Fruit fly (Drosophila melanogaster) whole organism, wandering third instar larva: ENCODE data around the gene Acat1.
A peak's percentile ranks its signal among the peaks of the same experiment; 100 is the strongest.

ENCODE experiments used
- Abd-B ChIP-seq: fragments of >200 bp; optimal IDR thresholded peaks from 2 replicates; lab custom pipeline; 2017; ENCODE audit warnings: missing biosample characterization, missing genetic modification characterization
- CG32264 ChIP-seq: fragments of 200-800 bp; sonication (Bioruptor generic); optimal IDR thresholded peaks from 2 replicates; lab custom pipeline; 2016; ENCODE audit warnings: missing biosample characterization, missing genetic modification characterization
- CG9705 ChIP-seq: fragments of 200-800 bp; sonication (Bioruptor generic); optimal IDR thresholded peaks from 2 replicates; lab custom pipeline; 2018; ENCODE audit warnings: missing biosample characterization, mild to moderate bottlenecking, missing genetic modification characterization
- CrebA ChIP-seq: fragments of 200-800 bp; sonication (Bioruptor generic); optimal IDR thresholded peaks from 2 replicates; lab custom pipeline; 2016; ENCODE audit warnings: missing biosample characterization, mild to moderate bottlenecking, missing genetic modification characterization, borderline replicate concordance
- Dfd ChIP-seq: fragments of >200 bp; optimal IDR thresholded peaks from 2 replicates; lab custom pipeline; 2017; ENCODE audit warnings: missing biosample characterization, missing genetic modification characterization
- Dif ChIP-seq: fragments of 200-275, 200-300 bp; sonication (Bioruptor generic); optimal IDR thresholded peaks from 2 replicates; lab custom pipeline; 2018; ENCODE audit warnings: missing biosample characterization, missing genetic modification characterization; ENCODE audit not compliant: partially characterized antibody
- GATAd ChIP-seq: sonication (Bioruptor generic); optimal IDR thresholded peaks from 2 replicates; lab custom pipeline; 2016; ENCODE audit warnings: missing biosample characterization, missing genetic modification characterization
- HLH106 ChIP-seq: fragments of 200-800 bp; optimal IDR thresholded peaks from 3 replicates; lab custom pipeline; 2019; ENCODE audit warnings: missing biosample characterization, mild to moderate bottlenecking, missing genetic modification characterization, moderate library complexity
- Hnf4 ChIP-seq: fragments of 200-800 bp; sonication (Bioruptor generic); optimal IDR thresholded peaks from 2 replicates; lab custom pipeline; 2016; ENCODE audit warnings: missing biosample characterization, mild to moderate bottlenecking, missing genetic modification characterization
- Hr83 ChIP-seq: fragments of 200-300 bp; sonication (Bioruptor generic); optimal IDR thresholded peaks from 2 replicates; lab custom pipeline; 2016; ENCODE audit warnings: missing biosample characterization, mild to moderate bottlenecking, missing genetic modification characterization, moderate library complexity; ENCODE audit not compliant: poor library complexity, severe bottlenecking
- Jra ChIP-seq: sonication (Bioruptor generic); optimal IDR thresholded peaks from 2 replicates; lab custom pipeline; 2016; ENCODE audit warnings: missing biosample characterization, missing genetic modification characterization
- Myc ChIP-seq: fragments of >200 bp; optimal IDR thresholded peaks from 2 replicates; lab custom pipeline; 2017
- N ChIP-seq: fragments of >200 bp; optimal IDR thresholded peaks from 2 replicates; lab custom pipeline; 2018; ENCODE audit warnings: missing biosample characterization, missing external identifiers, missing genetic modification characterization
- OdsH ChIP-seq: fragments of 200-800 bp; sonication (Bioruptor generic); optimal IDR thresholded peaks from 2 replicates; lab custom pipeline; 2016; ENCODE audit warnings: missing biosample characterization, mild to moderate bottlenecking, missing genetic modification characterization
- Rel ChIP-seq, 2 experiments: fragments of 200-800 bp; sonication (Bioruptor generic) in 1 of 2; optimal IDR thresholded peaks; 2 replicates in 1 of 2; 3 replicates in 1 of 2; lab custom pipeline; 2016 to 2019; ENCODE audit warnings: mild to moderate bottlenecking in 2 of 2, missing biosample characterization in 2 of 2, missing genetic modification characterization in 2 of 2, moderate library complexity in 1 of 2
- Sp1 ChIP-seq: fragments of 200-800 bp; sonication (Bioruptor generic); optimal IDR thresholded peaks from 3 replicates; lab custom pipeline; 2019; ENCODE audit warnings: missing biosample characterization, mild to moderate bottlenecking, missing genetic modification characterization, moderate library complexity
- Vsx2 ChIP-seq: fragments of 200-300, 225-300 bp; sonication (Bioruptor generic); optimal IDR thresholded peaks from 2 replicates; lab custom pipeline; 2018; ENCODE audit warnings: missing biosample characterization, missing genetic modification characterization; ENCODE audit not compliant: partially characterized antibody
- br ChIP-seq: fragments of 200-800 bp; sonication (Bioruptor generic); optimal IDR thresholded peaks from 2 replicates; lab custom pipeline; 2016; ENCODE audit warnings: missing biosample characterization, missing genetic modification characterization
- brk ChIP-seq: fragments of 200-800 bp; sonication (Bioruptor generic); optimal IDR thresholded peaks from 2 replicates; lab custom pipeline; 2016; ENCODE audit warnings: missing biosample characterization, mild to moderate bottlenecking, missing genetic modification characterization
- dl ChIP-seq, 2 experiments: fragments of 175-275, 200-275 bp in 1 of 2; fragments of 200-275 bp in 1 of 2; sonication (Bioruptor generic); optimal IDR thresholded peaks; lab custom pipeline; 2018; ENCODE audit warnings: mild to moderate bottlenecking in 2 of 2, missing biosample characterization in 2 of 2, missing genetic modification characterization in 2 of 2, moderate library complexity in 2 of 2; ENCODE audit not compliant: partially characterized antibody in 2 of 2, insufficient read depth in 1 of 2
- dmrt93B ChIP-seq: fragments of 200-800 bp; sonication (Bioruptor generic); optimal IDR thresholded peaks from 2 replicates; lab custom pipeline; 2018; ENCODE audit warnings: missing biosample characterization, mild to moderate bottlenecking, missing genetic modification characterization
- dsf ChIP-seq: sonication (Bioruptor generic); optimal IDR thresholded peaks from 2 replicates; lab custom pipeline; 2016; ENCODE audit warnings: missing biosample characterization, missing genetic modification characterization, borderline replicate concordance
- ey ChIP-seq: fragments of 200-800 bp; sonication (Bioruptor generic); optimal IDR thresholded peaks from 2 replicates; lab custom pipeline; 2016; ENCODE audit warnings: missing biosample characterization, missing genetic modification characterization
- foxo ChIP-seq, 2 experiments: fragments of 200-800 bp; sonication (Bioruptor generic); optimal IDR thresholded peaks; 2 replicates in 1 of 2; 3 replicates in 1 of 2; lab custom pipeline; 2016 to 2017; ENCODE audit warnings: missing biosample characterization in 2 of 2, missing genetic modification characterization in 2 of 2
- fru ChIP-seq: fragments of 200-800 bp; sonication (Bioruptor generic); optimal IDR thresholded peaks from 3 replicates; lab custom pipeline; 2016; ENCODE audit warnings: missing biosample characterization, mild to moderate bottlenecking, missing genetic modification characterization
- h ChIP-seq: fragments of 200-800 bp; sonication (Bioruptor generic); optimal IDR thresholded peaks from 3 replicates; lab custom pipeline; 2016; ENCODE audit warnings: missing biosample characterization, mild to moderate bottlenecking, missing genetic modification characterization
- jim ChIP-seq: fragments of 175-275, 200-325 bp; sonication (Bioruptor generic); optimal IDR thresholded peaks from 2 replicates; lab custom pipeline; 2016; ENCODE audit warnings: missing biosample characterization, mild to moderate bottlenecking, missing genetic modification characterization
- pan ChIP-seq: fragments of >200 bp; optimal IDR thresholded peaks from 2 replicates; lab custom pipeline; 2017
- psq ChIP-seq: fragments of 200-800 bp; sonication (Bioruptor generic); optimal IDR thresholded peaks from 3 replicates; lab custom pipeline; 2017; ENCODE audit warnings: missing biosample characterization, mild to moderate bottlenecking, missing genetic modification characterization, moderate library complexity
- rgr ChIP-seq: fragments of 200-800 bp; sonication (Bioruptor generic); optimal IDR thresholded peaks from 3 replicates; lab custom pipeline; 2016; ENCODE audit warnings: missing biosample characterization, mild to moderate bottlenecking, missing genetic modification characterization
- sage ChIP-seq: fragments of 200-800 bp; sonication (Bioruptor generic); optimal IDR thresholded peaks from 2 replicates; lab custom pipeline; 2016; ENCODE audit warnings: missing biosample characterization, mild to moderate bottlenecking, missing genetic modification characterization
- sv ChIP-seq: fragments of 200-800 bp; sonication (Bioruptor generic); optimal IDR thresholded peaks from 3 replicates; lab custom pipeline; 2016; ENCODE audit warnings: missing biosample characterization, missing genetic modification characterization

The Acat1 gene

DNA sequence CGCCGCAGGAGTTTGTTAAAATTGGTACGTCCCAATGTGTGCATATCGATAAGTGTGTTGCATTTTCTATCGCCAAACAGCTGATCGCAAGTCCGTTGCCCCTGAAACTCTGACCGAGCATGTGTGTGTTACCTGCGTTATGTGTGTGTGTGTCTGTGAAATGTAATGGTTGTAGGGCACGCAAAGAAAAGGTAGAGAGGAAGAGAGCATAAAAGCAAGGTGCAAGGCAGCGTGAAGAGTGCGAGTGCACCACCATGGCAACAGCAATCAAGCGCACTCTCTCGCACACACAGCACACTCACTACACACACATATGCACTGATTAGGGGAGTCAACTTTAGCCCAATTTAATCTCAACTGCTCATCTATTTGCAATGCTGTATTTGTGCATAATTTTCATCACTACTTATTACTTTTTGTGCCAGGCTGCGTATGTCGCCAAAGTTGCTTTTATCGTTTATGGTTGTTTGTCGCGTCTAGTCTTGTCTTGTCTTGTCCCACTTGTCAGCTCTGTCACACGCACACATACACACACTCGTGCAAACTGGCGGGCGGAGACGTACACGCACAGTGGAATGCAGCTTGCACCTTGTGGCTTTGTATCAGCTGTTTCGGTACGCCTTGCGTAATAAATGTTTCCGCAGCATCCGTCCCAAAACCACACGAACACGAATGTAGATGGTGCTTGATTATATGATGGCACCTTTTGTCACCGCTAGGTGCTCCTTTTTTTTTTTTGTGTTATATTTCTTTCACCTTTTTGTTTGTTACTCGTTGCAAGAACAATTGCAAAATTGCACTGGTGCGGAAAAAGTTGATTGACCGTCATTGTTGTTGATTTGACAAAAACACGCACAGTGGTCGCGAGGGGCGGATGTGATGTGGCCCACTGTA lies 49.2 kb upstream of the Acat1 start (continued):
- TF ChIP-seq foxo (GFP tag; optimal IDR thresholded peaks at IDR 0.05; lab: Kevin White, UChicago) (peak in 1 of 2 experiments; percentile 80), CG32264 (peak; percentile 69)

DNA sequence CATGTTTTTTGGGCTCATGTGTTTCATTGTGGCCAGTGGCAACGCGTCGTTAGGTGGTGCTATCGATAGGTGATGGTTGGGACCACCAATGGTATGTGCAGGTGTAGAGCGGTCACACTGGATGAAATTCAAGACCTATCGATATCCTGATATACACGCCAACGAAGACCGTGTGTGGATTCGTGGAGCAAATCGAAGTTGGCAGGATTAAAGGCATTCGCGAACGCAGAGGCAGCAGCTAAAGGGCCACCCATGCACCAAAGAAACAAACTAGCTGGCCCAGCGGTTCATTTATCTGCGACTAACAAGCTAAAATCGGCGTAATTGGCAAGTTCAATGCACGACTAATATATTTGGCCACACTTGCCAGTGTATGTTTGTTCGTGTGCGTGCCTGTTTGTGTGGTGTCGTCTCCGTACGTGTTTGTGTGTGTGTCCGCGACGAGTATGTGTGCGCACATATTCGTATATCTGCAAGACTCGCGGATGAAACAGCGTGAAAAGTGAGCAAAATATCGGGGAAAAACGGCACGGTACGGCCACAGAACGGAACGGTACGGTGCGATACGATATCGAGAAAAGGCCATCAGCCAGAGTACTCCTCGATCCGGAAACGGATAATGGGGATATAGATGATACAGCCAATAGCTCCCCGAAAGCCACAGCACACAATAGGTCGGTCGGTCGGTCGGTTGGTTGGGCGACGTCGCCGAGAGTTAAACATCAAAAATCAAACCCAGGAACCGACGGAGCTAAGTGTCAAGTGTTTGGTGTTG lies 47.4 kb upstream of the Acat1 start, which contains the start of gene Ubr3:
TSS of gene Ubr3 (plus strand) at position 99 of the 775 bp plus-strand sequence.
- TF ChIP-seq fru (GFP tag; lab: Kevin White, UChicago) (peak; percentile 27), h (GFP tag; lab: Kevin White, UChicago) (peak; percentile 59), brk (GFP tag; lab: Kevin White, UChicago) (no peak), Abd-B (peak; percentile 11), Vsx2 (no peak), sv (GFP tag; lab: Kevin White, UChicago) (no peak), OdsH (GFP tag; lab: Kevin White, UChicago) (peak; percentile 9), HLH106 (tag; lab: Kevin White, UChicago) (no peak), Jra (GFP tag; lab: Kevin White, UChicago) (peak; percentile 54), Sp1 (peak; percentile 10), Dfd (GFP tag; lab: Kevin White, UChicago) (no peak), Myc (lab: Kevin White, UChicago) (no peak), dl (GFP tag; optimal IDR thresholded peaks at IDR 0.05; lab: Kevin White, UChicago; ENCODE audit: insufficient read depth in 1 of 2, partially characterized antibody in 2 of 2) (no peak), jim (GFP tag; lab: Kevin White, UChicago) (no peak), N (GFP tag; lab: Kevin White, UChicago) (peak; percentile 7), psq (GFP tag; lab: Kevin White, UChicago) (peak; percentile 27), ey (GFP tag; lab: Kevin White, UChicago) (no peak), foxo (GFP tag; optimal IDR thresholded peaks at IDR 0.05; lab: Kevin White, UChicago) (peak in 1 of 2 experiments; percentile 42), CG9705 (GFP tag; lab: Kevin White, UChicago) (no peak), GATAd (GFP tag; lab: Kevin White, UChicago) (no peak), Rel (GFP tag; optimal IDR thresholded peaks at IDR 0.05; lab: Kevin White, UChicago) (no peak), Rel (tag; optimal IDR thresholded peaks at IDR 0.05; lab: Kevin White, UChicago) (peak; percentile 91), rgr (GFP tag; lab: Kevin White, UChicago) (peak; percentile 1)
- TF ChIP-seq, all 38 proteins: peak for 11

DNA sequence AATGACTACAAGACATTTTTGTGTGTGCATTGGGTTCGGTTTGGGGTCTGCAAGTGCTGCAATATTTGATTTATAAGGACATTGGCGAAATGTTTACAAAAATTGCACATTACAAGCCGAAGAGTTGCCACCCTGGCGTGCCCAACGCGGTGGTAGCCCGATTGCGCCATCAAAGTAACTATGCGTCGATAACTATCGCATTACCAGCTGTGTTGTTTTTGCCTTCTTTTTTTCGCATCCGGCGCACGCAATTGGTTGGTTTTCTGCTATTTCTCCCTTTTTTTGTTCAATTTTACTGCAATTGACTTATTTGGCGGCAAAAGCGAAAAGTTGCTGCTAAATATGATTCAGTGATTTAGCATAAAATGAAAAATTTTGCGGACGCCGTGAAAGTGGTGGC lies 46.1 kb upstream of the Acat1 start, which contains the start of gene RpS14b:
TSS of gene RpS14b (plus strand) at position 220 of the 400 bp plus-strand sequence.
- TF ChIP-seq foxo (GFP tag; optimal IDR thresholded peaks at IDR 0.05; lab: Kevin White, UChicago): peak in 1 of 2 experiments; percentile 67
- TF ChIP-seq OdsH (GFP tag; lab: Kevin White, UChicago): peak; percentile 46
- TF ChIP-seq jim (GFP tag; lab: Kevin White, UChicago): peak; percentile 27
- no peak for TF ChIP-seq Rel (GFP tag; optimal IDR thresholded peaks at IDR 0.05; lab: Kevin White, UChicago)
- peak; percentile 76 for TF ChIP-seq Rel (tag; optimal IDR thresholded peaks at IDR 0.05; lab: Kevin White, UChicago)
- no peak for TF ChIP-seq Abd-B
- TF ChIP-seq HLH106 (tag; lab: Kevin White, UChicago): peak; percentile 50
- peak; percentile 53 for TF ChIP-seq psq (GFP tag; lab: Kevin White, UChicago)
- TF ChIP-seq Dif (GFP tag; lab: Kevin White, UChicago): no peak
- TF ChIP-seq Myc (lab: Kevin White, UChicago): no peak
- peak; percentile 92 for TF ChIP-seq Hr83 (GFP tag; lab: Kevin White, UChicago)
- TF ChIP-seq pan (lab: Kevin White, UChicago): no peak
- TF ChIP-seq sv (GFP tag; lab: Kevin White, UChicago): peak; percentile 51
- TF ChIP-seq CG9705 (GFP tag; lab: Kevin White, UChicago): peak; percentile 49
- peak; percentile 69 for TF ChIP-seq br (GFP tag; lab: Kevin White, UChicago)
- TF ChIP-seq CG32264: peak; percentile 30
- no peak for TF ChIP-seq N (GFP tag; lab: Kevin White, UChicago)
- peak; percentile 76 for TF ChIP-seq Jra (GFP tag; lab: Kevin White, UChicago)
- peak; percentile 77 for TF ChIP-seq Hnf4
- peak; percentile 50 for TF ChIP-seq fru (GFP tag; lab: Kevin White, UChicago)
- TF ChIP-seq ey (GFP tag; lab: Kevin White, UChicago): peak; percentile 21
- TF ChIP-seq CrebA (GFP tag; lab: Kevin White, UChicago): no peak
- TF ChIP-seq rgr (GFP tag; lab: Kevin White, UChicago): peak; percentile 81
- TF ChIP-seq Sp1: peak; percentile 74
- TF ChIP-seq sage (GFP tag; lab: Kevin White, UChicago): peak; percentile 27
- TF ChIP-seq dmrt93B (GFP tag; lab: Kevin White, UChicago): peak; percentile 66
- TF ChIP-seq h (GFP tag; lab: Kevin White, UChicago): peak; percentile 71
- TF ChIP-seq dsf: peak; percentile 58
